Worm (Caenorhabditis elegans) whole organism, L4 larva: ENCODE data around the gene T26H8.4.

ENCODE experiments used
- D1046.2 ChIP-seq: fragments of 200-800 bp; sonication (Bioruptor generic); IDR thresholded peaks from 2 replicates; pipeline ENCODE4 v1.3.6; 2022; ENCODE audit warnings: missing genetic modification characterization, missing compliant biosample characterization
- R02D3.7 ChIP-seq: fragments of 150-350 bp; sonication (generic microtip); optimal IDR thresholded peaks from 3 replicates; lab custom pipeline; 2014; ENCODE audit warnings: missing biosample characterization, missing genetic modification characterization
- T26A8.4 ChIP-seq: fragments of 200-800 bp; sonication (Bioruptor generic); IDR thresholded peaks from 2 replicates; pipeline ENCODE4 v1.3.6; 2022; ENCODE audit warnings: missing genetic modification characterization, missing compliant biosample characterization
- Y48G9A.11 ChIP-seq: fragments of 200-800 bp; sonication (Bioruptor generic); IDR thresholded peaks from 2 replicates; pipeline ENCODE4 v1.3.6; 2022; ENCODE audit warnings: missing genetic modification reagents, missing genetic modification characterization, missing compliant biosample characterization
- ZK546.5 ChIP-seq, 2 experiments: sonication (generic microtip); optimal IDR thresholded peaks; 2 replicates each; lab custom pipeline; 2017; ENCODE audit warnings: missing biosample characterization in 2 of 2, missing genetic modification characterization in 2 of 2
- aha-1 ChIP-seq: fragments of 150-350 bp; peaks from one replicate; lab custom pipeline; 2014; ENCODE audit warnings: missing biosample characterization, missing genetic modification characterization
- ama-1 ChIP-seq: fragments of 150-350 bp; optimal IDR thresholded peaks from 2 replicates; lab custom pipeline; 2014; ENCODE audit warnings: inconsistent platforms, mixed read lengths
- attf-4 ChIP-seq: sonication (generic microtip); optimal IDR thresholded peaks from 3 replicates; lab custom pipeline; 2017; ENCODE audit warnings: missing biosample characterization, missing genetic modification characterization
- ceh-32 ChIP-seq: sonication (generic microtip); optimal IDR thresholded peaks from 2 replicates; lab custom pipeline; 2016; ENCODE audit warnings: mild to moderate bottlenecking, missing genetic modification characterization, missing compliant biosample characterization; ENCODE audit not compliant: poor library complexity
- ceh-82 ChIP-seq: sonication (generic microtip); optimal IDR thresholded peaks from 2 replicates; lab custom pipeline; 2017; ENCODE audit warnings: missing biosample characterization, missing genetic modification characterization
- cey-2 ChIP-seq: sonication (generic microtip); optimal IDR thresholded peaks from 3 replicates; lab custom pipeline; 2017; ENCODE audit warnings: missing genetic modification characterization, mild to moderate bottlenecking, missing compliant biosample characterization, antibody characterized with exemption, borderline replicate concordance; ENCODE audit not compliant: insufficient read depth
- daf-12 ChIP-seq: fragments of 150-350 bp; optimal IDR thresholded peaks from 2 replicates; lab custom pipeline; 2014; ENCODE audit warnings: missing biosample characterization, missing genetic modification reagents, missing genetic modification characterization
- daf-16 ChIP-seq, 3 experiments: sonication (generic microtip); optimal IDR thresholded peaks; 2 replicates each; lab custom pipeline; 2016 to 2017; ENCODE audit warnings: missing genetic modification characterization in 3 of 3, missing genetic modification reagents in 3 of 3, mild to moderate bottlenecking in 2 of 3, missing compliant biosample characterization in 2 of 3, missing biosample characterization in 1 of 3, moderate library complexity in 1 of 3
- duxl-1 ChIP-seq: sonication (generic microtip); optimal IDR thresholded peaks from 2 replicates; lab custom pipeline; 2016; ENCODE audit warnings: mild to moderate bottlenecking, missing genetic modification characterization, moderate library complexity, missing compliant biosample characterization; ENCODE audit not compliant: poor library complexity
- fkh-10 ChIP-seq: fragments of 150-350 bp; optimal IDR thresholded peaks from 2 replicates; lab custom pipeline; 2014; ENCODE audit warnings: missing biosample characterization, missing genetic modification reagents, missing genetic modification characterization
- gei-8 ChIP-seq: fragments of 200-800 bp; sonication (Bioruptor generic); optimal IDR thresholded peaks from 2 replicates; lab custom pipeline; 2018; ENCODE audit warnings: mild to moderate bottlenecking, missing genetic modification characterization, missing compliant biosample characterization
- hif-1 ChIP-seq, 2 experiments: sonication (generic microtip); optimal IDR thresholded peaks; 2 replicates each; lab custom pipeline; 2016 to 2017; ENCODE audit warnings: missing compliant biosample characterization in 2 of 2, missing genetic modification characterization in 2 of 2, missing genetic modification reagents in 2 of 2, missing genotype in 2 of 2, mild to moderate bottlenecking in 1 of 2
- hlh-30 ChIP-seq: sonication (generic microtip); optimal IDR thresholded peaks from 2 replicates; lab custom pipeline; 2017; ENCODE audit warnings: antibody characterized with exemption, mild to moderate bottlenecking, missing genetic modification characterization, missing compliant biosample characterization; ENCODE audit not compliant: insufficient read depth
- lim-7 ChIP-seq: fragments of 200-800 bp; sonication (Bioruptor generic); IDR thresholded peaks from 2 replicates; pipeline ENCODE4 v1.3.6; 2022; ENCODE audit warnings: missing genetic modification characterization, missing compliant biosample characterization
- lin-1 ChIP-seq: fragments of 200-800 bp; sonication (Bioruptor generic); IDR thresholded peaks from 2 replicates; pipeline ENCODE4 v1.3.6; 2022; ENCODE audit warnings: missing genetic modification reagents, missing genetic modification characterization, missing compliant biosample characterization
- lir-3 ChIP-seq: sonication (generic microtip); optimal IDR thresholded peaks from 2 replicates; lab custom pipeline; 2016; ENCODE audit warnings: mild to moderate bottlenecking, missing genetic modification characterization, missing compliant biosample characterization
- mxl-2 ChIP-seq: fragments of 200-800 bp; sonication (Bioruptor generic); conservative IDR thresholded peaks from 2 replicates; pipeline ENCODE4 v1.3.6; 2022; ENCODE audit warnings: missing genetic modification reagents, missing genetic modification characterization, missing compliant biosample characterization
- nhr-10 ChIP-seq: fragments of 150-350 bp; optimal IDR thresholded peaks from 2 replicates; lab custom pipeline; 2014; ENCODE audit warnings: missing biosample characterization, missing genetic modification characterization
- nhr-102 ChIP-seq: sonication (generic microtip); optimal IDR thresholded peaks from 2 replicates; lab custom pipeline; 2016; ENCODE audit warnings: mild to moderate bottlenecking, missing genetic modification characterization, moderate library complexity, missing compliant biosample characterization
- nhr-25 ChIP-seq: sonication (generic microtip); optimal IDR thresholded peaks from 2 replicates; lab custom pipeline; 2017; ENCODE audit warnings: missing genetic modification characterization, mild to moderate bottlenecking, missing compliant biosample characterization, antibody characterized with exemption, moderate library complexity, borderline replicate concordance; ENCODE audit not compliant: insufficient read depth
- nhr-28 ChIP-seq: fragments of 150-350 bp; optimal IDR thresholded peaks from 2 replicates; lab custom pipeline; 2014; ENCODE audit warnings: missing biosample characterization, missing genetic modification characterization
- nhr-42 ChIP-seq: fragments of 200-800 bp; sonication (Bioruptor generic); IDR thresholded peaks from 2 replicates; pipeline ENCODE4 v1.3.6; 2022; ENCODE audit warnings: missing genetic modification characterization, missing compliant biosample characterization
- nhr-76 ChIP-seq: fragments of 150-350 bp; optimal IDR thresholded peaks from 2 replicates; lab custom pipeline; 2014; ENCODE audit warnings: missing biosample characterization, missing genetic modification characterization
- pqm-1 ChIP-seq: sonication (generic microtip); optimal IDR thresholded peaks from 2 replicates; lab custom pipeline; 2017; ENCODE audit warnings: missing biosample characterization, missing genetic modification characterization
- rbr-2 ChIP-seq: sonication (generic microtip); optimal IDR thresholded peaks from 2 replicates; lab custom pipeline; 2016; ENCODE audit warnings: missing genotype, missing genetic modification characterization, missing compliant biosample characterization
- saeg-2 ChIP-seq: fragments of 200-800 bp; sonication (Bioruptor generic); IDR thresholded peaks from 2 replicates; pipeline ENCODE4 v1.3.6; 2022; ENCODE audit warnings: missing genetic modification reagents, missing genetic modification characterization, missing compliant biosample characterization
- set-16 ChIP-seq: fragments of 200-800 bp; sonication (Bioruptor generic); IDR thresholded peaks from 2 replicates; pipeline ENCODE4 v1.3.6; 2022; ENCODE audit warnings: missing genetic modification reagents, missing genetic modification characterization, missing compliant biosample characterization
- skn-1 ChIP-seq: fragments of 150-350 bp; optimal IDR thresholded peaks from 2 replicates; lab custom pipeline; 2014; ENCODE audit warnings: missing biosample characterization, missing genetic modification characterization
- unc-62 ChIP-seq, 3 experiments: fragments of 150-350 bp in 1 of 3; sonication (generic microtip); optimal IDR thresholded peaks in 2 of 3; peaks in 1 of 3; 1 replicate in 1 of 3; 2 replicates in 2 of 3; lab custom pipeline; 2014 to 2017; ENCODE audit warnings: missing biosample characterization in 3 of 3, missing genetic modification characterization in 3 of 3, missing genetic modification reagents in 3 of 3, missing genotype in 1 of 3
- zag-1 ChIP-seq: fragments of 150-350 bp; optimal IDR thresholded peaks from 2 replicates; lab custom pipeline; 2014; ENCODE audit warnings: missing biosample characterization, missing genetic modification characterization

Gene T26H8.4

DNA sequence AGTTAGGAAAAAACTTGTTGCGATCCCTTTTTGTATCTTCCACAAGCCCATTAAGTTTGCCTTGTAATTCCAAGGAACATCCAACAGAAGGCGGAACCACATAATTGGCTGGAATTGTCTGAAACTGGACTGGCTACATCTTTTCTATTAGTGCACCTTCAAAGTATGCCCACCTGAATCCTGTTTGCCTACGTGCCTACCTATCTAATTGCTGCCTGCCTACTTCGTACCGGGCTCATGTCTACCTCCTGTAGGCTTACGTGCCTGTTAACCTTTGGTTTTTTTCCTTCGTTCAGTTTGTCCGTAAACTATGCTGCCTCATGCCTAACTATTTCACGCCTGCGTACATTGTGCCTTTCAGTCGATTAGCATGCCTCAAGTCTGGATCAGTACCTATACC lies 30.8 kb upstream of the T26H8.4 start, which contains the start of gene wrt-7:
Gene wrt-7 (minus strand): TSS at position 101 of the 400 bp plus-strand sequence.
- TF ChIP-seq unc-62 (GFP tag; optimal IDR thresholded peaks at IDR 0.05 in 1 of 2; lab: Kevin White, UChicago) (peak in 1 of 2 experiments; percentile 33), unc-62 (tag; optimal IDR thresholded peaks at IDR 0.05; lab: Kevin White, UChicago) (no peak), saeg-2 (GFP tag; lab: Robert Waterston, UW) (no peak)
- TF ChIP-seq, all 104 proteins: peak for 1

DNA sequence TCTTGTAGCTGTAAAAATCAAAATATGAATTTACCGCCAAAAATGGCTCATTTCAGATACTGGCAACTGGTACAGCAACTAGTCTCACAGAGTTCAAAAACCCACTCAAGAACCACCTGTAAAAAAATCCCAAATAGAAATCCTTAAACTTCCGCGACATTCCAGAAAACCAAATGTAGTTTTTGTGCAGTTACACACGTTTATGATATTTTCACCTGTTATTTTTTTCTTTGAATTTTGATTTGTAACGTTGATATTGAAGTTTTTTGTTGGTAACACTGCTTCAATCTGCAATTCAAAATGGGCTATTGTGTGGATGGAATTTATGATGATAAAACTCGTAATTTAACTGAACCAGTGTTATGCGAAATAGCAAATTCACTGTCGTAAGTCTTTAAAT lies 26.2 kb upstream of the T26H8.4 start, which contains the start of gene srw-113:
Gene srw-113 (plus strand): TSS at position 301 of the 400 bp plus-strand sequence.
- TF ChIP-seq rbr-2 (tag; lab: Kevin White, UChicago) (no peak), gei-8 (GFP tag; lab: Kevin White, UChicago) (no peak), ceh-82 (tag; lab: Kevin White, UChicago) (no peak)

DNA sequence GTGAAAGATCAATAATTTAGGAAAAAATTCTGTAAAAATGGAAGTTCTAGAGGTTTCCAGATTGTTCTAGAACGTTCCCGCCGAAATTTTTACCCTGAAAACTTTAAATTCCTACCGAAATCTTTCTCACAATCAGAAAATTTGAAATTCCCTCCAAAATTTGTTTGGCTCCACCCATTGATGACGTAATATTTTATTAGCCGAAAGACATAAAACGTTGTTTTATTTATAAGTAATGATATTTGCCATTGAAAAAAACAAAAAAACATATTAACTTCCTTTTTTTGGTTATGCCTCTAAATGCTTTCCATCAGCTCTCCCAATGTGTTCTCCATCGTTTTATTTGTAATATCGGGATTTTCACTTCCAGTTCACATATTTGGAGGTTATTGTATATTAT lies 23.7 kb upstream of the T26H8.4 start, which contains the start of gene srh-295:
Gene srh-295 (plus strand): TSS at position 301 of the 400 bp plus-strand sequence.
- TF ChIP-seq ceh-32 (tag; lab: Kevin White, UChicago) (no peak), set-16 (GFP tag; lab: Robert Waterston, UW) (no peak), D1046.2 (no peak), nhr-76 (tag; lab: Kevin White, UChicago) (no peak), Y48G9A.11 (no peak), R02D3.7 (tag; lab: Kevin White, UChicago) (no peak), daf-12 (tag; lab: Kevin White, UChicago) (no peak), cey-2 (tag; lab: Kevin White, UChicago) (no peak), fkh-10 (GFP tag; lab: Kevin White, UChicago) (no peak), lim-7 (GFP tag; lab: Robert Waterston, UW) (no peak), nhr-42 (GFP tag; lab: Robert Waterston, UW) (no peak), skn-1 (tag; lab: Kevin White, UChicago) (no peak), mxl-2 (GFP tag; lab: Robert Waterston, UW) (no peak), aha-1 (tag; lab: Kevin White, UChicago) (no peak), lir-3 (tag; lab: Kevin White, UChicago) (no peak), ZK546.5 (tag; optimal IDR thresholded peaks at IDR 0.05; lab: Kevin White, UChicago) (no peak), zag-1 (tag; lab: Kevin White, UChicago) (no peak), attf-4 (no peak), nhr-25 (no peak), hlh-30 (tag; lab: Kevin White, UChicago) (no peak)

DNA sequence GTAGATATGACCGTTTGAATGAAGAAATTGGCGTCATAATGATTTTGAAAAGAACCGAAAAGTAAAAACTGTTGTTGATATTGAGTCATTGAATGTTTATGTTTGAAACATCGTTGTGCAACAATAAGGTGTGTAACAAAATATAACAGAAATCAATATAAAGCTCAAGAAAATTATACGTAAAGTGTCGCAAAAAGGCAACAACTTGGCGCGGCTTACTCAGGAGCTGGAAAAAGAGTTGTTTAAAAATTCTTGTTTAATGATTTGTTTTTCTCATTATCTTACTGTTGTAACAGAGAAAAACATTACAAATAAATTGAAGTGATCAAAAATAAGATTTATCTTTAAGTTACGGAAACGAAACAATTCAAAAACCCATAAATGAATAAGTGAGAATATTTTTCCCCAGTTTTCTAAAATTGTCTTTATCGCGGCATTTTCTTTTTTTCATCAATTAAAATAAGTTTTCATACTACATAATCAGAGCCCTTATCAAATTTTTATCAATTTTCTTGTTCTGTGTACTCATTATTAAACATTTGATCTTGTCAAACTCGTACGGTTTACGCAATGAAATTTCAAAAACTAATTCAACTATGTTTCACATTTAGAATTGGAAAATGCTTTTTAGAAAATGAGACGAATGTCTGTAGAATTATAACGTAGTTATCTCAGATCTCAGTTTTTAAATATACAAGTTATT lies 21.3 kb upstream of the T26H8.4 start, which contains the start of gene ZK1037.6:
Gene ZK1037.6 (minus strand): TSS at position 51 of the 703 bp plus-strand sequence.
- TF ChIP-seq lim-7 (GFP tag; lab: Robert Waterston, UW) (no peak), ama-1 (lab: Kevin White, UChicago) (no peak), pqm-1 (tag; lab: Kevin White, UChicago) (peak; percentile 9), nhr-10 (tag; lab: Kevin White, UChicago) (no peak), daf-12 (tag; lab: Kevin White, UChicago) (no peak), daf-16 (GFP tag; optimal IDR thresholded peaks at IDR 0.05; lab: Kevin White, UChicago) (no peak), daf-16 (tag; optimal IDR thresholded peaks at IDR 0.05; lab: Kevin White, UChicago) (peak; percentile 15), nhr-28 (peak; percentile 0), nhr-76 (tag; lab: Kevin White, UChicago) (no peak), lin-1 (GFP tag; lab: Robert Waterston, UW) (no peak), hif-1 (tag; optimal IDR thresholded peaks at IDR 0.05; lab: Kevin White, UChicago) (no peak), duxl-1 (tag; lab: Kevin White, UChicago) (no peak), nhr-102 (tag; lab: Kevin White, UChicago) (no peak), aha-1 (tag; lab: Kevin White, UChicago) (no peak), T26A8.4 (no peak)
